Worm (Caenorhabditis elegans) whole organism, early embryonic: Measurements from ENCODE around the gene DC2.5.

ENCODE experiments used
- B0310.2 ChIP-seq: sonication (generic microtip); optimal IDR thresholded peaks from 2 replicates; lab custom pipeline; 2016; ENCODE audit warnings: mild to moderate bottlenecking, missing genetic modification characterization, missing compliant biosample characterization
- F13C5.2 ChIP-seq: sonication (generic microtip); optimal IDR thresholded peaks from 2 replicates; lab custom pipeline; 2017; ENCODE audit warnings: mild to moderate bottlenecking, missing genetic modification characterization, inconsistent platforms, missing compliant biosample characterization
- aly-1 ChIP-seq: sonication (generic microtip); optimal IDR thresholded peaks from 2 replicates; lab custom pipeline; 2016; ENCODE audit warnings: missing genetic modification characterization, missing compliant biosample characterization
- ama-1 ChIP-seq: fragments of 150-350 bp; optimal IDR thresholded peaks from 2 replicates; lab custom pipeline; 2014
- ceh-13 ChIP-seq: fragments of 200-800 bp; sonication (Bioruptor generic); optimal IDR thresholded peaks from 2 replicates; lab custom pipeline; 2018; ENCODE audit warnings: mild to moderate bottlenecking, missing genetic modification characterization, missing compliant biosample characterization
- ceh-36 ChIP-seq: sonication (generic microtip); optimal IDR thresholded peaks from 2 replicates; lab custom pipeline; 2016; ENCODE audit warnings: missing genetic modification characterization, inconsistent platforms, missing compliant biosample characterization
- ets-7 ChIP-seq: sonication (generic microtip); optimal IDR thresholded peaks from 2 replicates; lab custom pipeline; 2016; ENCODE audit warnings: missing genotype, missing genetic modification characterization, missing compliant biosample characterization
- flt-1 ChIP-seq: fragments of 200-800 bp; sonication (Bioruptor generic); IDR thresholded peaks from 2 replicates; pipeline ENCODE4 v1.3.6; 2022; ENCODE audit warnings: missing genetic modification characterization, missing compliant biosample characterization
- hmbx-1 ChIP-seq: sonication (generic microtip); optimal IDR thresholded peaks from 2 replicates; lab custom pipeline; 2016; ENCODE audit warnings: mild to moderate bottlenecking, missing genetic modification characterization, missing compliant biosample characterization
- hmg-4 ChIP-seq: fragments of 200-800 bp; sonication (Bioruptor generic); optimal IDR thresholded peaks from 2 replicates; lab custom pipeline; 2018; ENCODE audit warnings: mild to moderate bottlenecking, missing genetic modification characterization, missing compliant biosample characterization
- hnd-1 ChIP-seq: sonication (generic microtip); optimal IDR thresholded peaks from 2 replicates; lab custom pipeline; 2016; ENCODE audit warnings: missing genetic modification characterization, missing compliant biosample characterization
- pes-1 ChIP-seq: fragments of 200-800 bp; sonication (Bioruptor generic); IDR thresholded peaks from 2 replicates; pipeline ENCODE4 v1.3.6; 2022; ENCODE audit warnings: missing genetic modification reagents, missing genetic modification characterization, missing compliant biosample characterization
- scrt-1 ChIP-seq: fragments of 200-800 bp; sonication (Bioruptor generic); IDR thresholded peaks from 2 replicates; pipeline ENCODE4 v1.3.6; 2022; ENCODE audit warnings: missing genetic modification characterization, missing compliant biosample characterization
- sea-1 ChIP-seq: fragments of 200-800 bp; sonication (Bioruptor generic); conservative IDR thresholded peaks from 2 replicates; pipeline ENCODE4 v1.3.6; 2022; ENCODE audit warnings: missing genetic modification characterization, missing compliant biosample characterization
- tbx-11 ChIP-seq: fragments of 200-800 bp; sonication (Bioruptor generic); IDR thresholded peaks from 2 replicates; pipeline ENCODE4 v1.3.6; 2022; ENCODE audit warnings: missing genetic modification characterization, missing compliant biosample characterization
- tbx-37 ChIP-seq: fragments of 200-800 bp; sonication (Bioruptor generic); conservative IDR thresholded peaks from 2 replicates; pipeline ENCODE4 v1.3.6; 2022; ENCODE audit warnings: missing genetic modification reagents, missing genetic modification characterization, missing compliant biosample characterization
- tra-4 ChIP-seq: sonication (generic microtip); optimal IDR thresholded peaks from 2 replicates; lab custom pipeline; 2017; ENCODE audit warnings: missing genetic modification characterization, missing compliant biosample characterization

Gene DC2.5

DNA sequence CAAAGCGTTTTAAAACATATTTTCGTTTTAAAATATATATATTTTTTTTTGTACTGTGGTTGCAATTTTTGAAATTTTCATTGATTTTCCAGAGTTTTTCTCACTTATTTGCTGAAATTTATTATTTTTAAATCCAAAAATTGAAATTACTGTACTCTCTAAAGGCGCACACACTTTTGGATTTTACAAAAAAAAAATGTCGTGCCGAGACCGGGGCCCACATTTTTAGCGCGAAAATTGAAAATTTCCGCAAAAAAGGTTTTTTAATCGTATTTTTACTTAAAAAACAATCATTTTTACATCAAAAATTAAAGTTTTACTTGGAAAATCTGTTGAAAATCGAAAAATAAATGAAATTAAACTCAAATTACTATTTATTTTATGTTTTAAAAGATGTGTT lies 27.5 kb downstream of the DC2.5 start:
- TF ChIP-seq ama-1 (lab: Kevin White, UChicago) (no peak), B0310.2 (tag; lab: Kevin White, UChicago) (no peak), hnd-1 (tag; lab: Kevin White, UChicago) (no peak), aly-1 (tag; lab: Kevin White, UChicago) (no peak), pes-1 (GFP tag; lab: Robert Waterston, UW) (no peak), scrt-1 (no peak), F13C5.2 (tag; lab: Kevin White, UChicago) (no peak), ets-7 (no peak), tbx-37 (no peak), hmbx-1 (tag; lab: Kevin White, UChicago) (no peak), ceh-36 (tag; lab: Kevin White, UChicago) (no peak), flt-1 (GFP tag; lab: Robert Waterston, UW) (no peak), sea-1 (GFP tag; lab: Robert Waterston, UW) (no peak), hmg-4 (GFP tag; lab: Kevin White, UChicago) (no peak), tra-4 (no peak)

DNA sequence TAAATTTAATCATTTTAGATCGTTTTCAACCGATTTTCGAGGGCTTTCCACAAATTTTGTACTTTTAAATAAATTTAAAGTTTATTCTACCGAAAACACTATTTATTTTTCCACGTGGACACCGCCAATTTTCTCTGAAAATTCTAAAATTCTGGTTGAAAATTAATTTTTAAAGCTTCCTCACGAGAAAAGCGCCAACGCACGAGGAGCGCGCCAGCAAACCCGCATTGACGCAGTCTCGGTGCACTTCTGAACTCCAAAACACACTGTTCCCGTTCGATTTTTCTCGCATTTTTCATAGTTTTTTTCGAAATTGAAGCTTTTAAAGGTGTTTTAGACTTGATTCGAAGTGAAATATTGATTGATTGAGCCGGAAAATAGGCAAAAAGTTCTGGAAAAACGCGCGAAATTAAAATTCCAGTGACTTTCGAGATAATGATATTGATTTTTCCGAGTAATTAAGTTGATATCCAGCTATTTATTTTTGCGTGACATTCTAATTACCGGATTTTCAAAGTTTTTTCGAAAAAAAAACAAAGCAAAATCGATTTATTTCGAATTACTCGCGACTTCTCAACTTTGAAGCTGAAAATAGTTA lies 35.6 kb downstream of the DC2.5 start, which contains the start of gene cul-3:
Gene cul-3, plus strand, starts transcription at position 548 of the 598 bp plus-strand sequence.
- TF ChIP-seq hmg-4 (GFP tag; lab: Kevin White, UChicago) (no peak), pes-1 (GFP tag; lab: Robert Waterston, UW) (no peak), tbx-37 (no peak), aly-1 (tag; lab: Kevin White, UChicago) (no peak), ama-1 (lab: Kevin White, UChicago) (no peak), B0310.2 (tag; lab: Kevin White, UChicago) (no peak), tbx-11 (GFP tag; lab: Robert Waterston, UW) (no peak), ceh-36 (tag; lab: Kevin White, UChicago) (no peak), tra-4 (no peak), sea-1 (GFP tag; lab: Robert Waterston, UW) (no peak), ets-7 (no peak), F13C5.2 (tag; lab: Kevin White, UChicago) (no peak), scrt-1 (no peak), hmbx-1 (tag; lab: Kevin White, UChicago) (no peak), flt-1 (GFP tag; lab: Robert Waterston, UW) (no peak), hnd-1 (tag; lab: Kevin White, UChicago) (no peak), ceh-13 (GFP tag; lab: Kevin White, UChicago) (no peak)

DNA sequence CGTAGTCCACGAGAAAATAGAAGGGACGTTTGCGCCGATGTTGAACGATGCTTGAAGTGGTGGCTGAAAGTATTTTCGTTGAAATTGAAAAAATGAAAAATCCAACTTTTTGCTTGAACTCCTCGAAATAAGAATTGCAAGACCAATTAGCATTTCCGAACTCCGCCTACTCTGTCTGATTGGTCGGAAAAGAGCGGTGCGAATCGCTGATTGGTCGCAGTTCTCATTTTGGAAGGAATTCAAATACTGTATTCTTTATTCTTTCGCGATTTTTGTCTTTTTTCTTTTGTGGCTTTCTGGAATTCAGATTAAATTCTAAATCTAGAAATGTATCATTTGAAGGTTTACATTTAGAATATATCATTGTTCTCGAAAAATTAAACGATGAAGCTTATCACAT lies 38.1 kb downstream of the DC2.5 start:
- TF ChIP-seq B0310.2 (tag; lab: Kevin White, UChicago), result no peak
- no peak for TF ChIP-seq tbx-37
- no peak for TF ChIP-seq hmg-4 (GFP tag; lab: Kevin White, UChicago)
- TF ChIP-seq hnd-1 (tag; lab: Kevin White, UChicago), result no peak
- no peak for TF ChIP-seq ama-1 (lab: Kevin White, UChicago)
- no peak for TF ChIP-seq aly-1 (tag; lab: Kevin White, UChicago)
- TF ChIP-seq scrt-1, result no peak
- TF ChIP-seq tra-4, result no peak
- TF ChIP-seq pes-1 (GFP tag; lab: Robert Waterston, UW), result no peak
- TF ChIP-seq hmbx-1 (tag; lab: Kevin White, UChicago), result no peak

DNA sequence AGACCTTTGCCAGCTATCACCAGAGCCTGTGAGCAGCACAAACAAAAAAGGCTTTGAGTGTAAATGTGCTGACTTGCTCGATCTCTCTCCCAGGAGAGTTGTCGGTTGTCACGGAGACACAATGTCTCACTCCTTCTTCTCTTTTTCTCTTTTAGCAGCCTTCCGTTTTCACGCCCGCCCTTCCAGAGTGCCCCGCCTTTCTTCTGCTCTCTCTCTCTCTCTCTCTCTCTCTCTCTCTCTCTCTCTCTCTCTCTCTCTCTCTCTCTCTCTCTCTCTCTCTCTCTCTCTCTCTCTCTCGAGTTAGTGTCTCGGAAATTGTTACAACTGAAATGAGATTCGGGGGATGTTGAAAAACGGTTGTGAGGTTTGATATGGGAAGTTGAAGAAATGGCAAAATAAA lies 39.1 kb downstream of the DC2.5 start:
- TF ChIP-seq tbx-37, result no peak
- TF ChIP-seq B0310.2 (tag; lab: Kevin White, UChicago), result no peak
- TF ChIP-seq sea-1 (GFP tag; lab: Robert Waterston, UW), result no peak
- TF ChIP-seq hmbx-1 (tag; lab: Kevin White, UChicago), result no peak
- TF ChIP-seq F13C5.2 (tag; lab: Kevin White, UChicago), result no peak
- TF ChIP-seq tra-4, result no peak
- no peak for TF ChIP-seq ama-1 (lab: Kevin White, UChicago)
- no peak for TF ChIP-seq aly-1 (tag; lab: Kevin White, UChicago)
- TF ChIP-seq scrt-1, result no peak
- no peak for TF ChIP-seq ceh-36 (tag; lab: Kevin White, UChicago)
- TF ChIP-seq flt-1 (GFP tag; lab: Robert Waterston, UW), result no peak
- no peak for TF ChIP-seq ceh-13 (GFP tag; lab: Kevin White, UChicago)
- no peak for TF ChIP-seq pes-1 (GFP tag; lab: Robert Waterston, UW)
- no peak for TF ChIP-seq hnd-1 (tag; lab: Kevin White, UChicago)
- TF ChIP-seq tbx-11 (GFP tag; lab: Robert Waterston, UW), result no peak
- no peak for TF ChIP-seq hmg-4 (GFP tag; lab: Kevin White, UChicago)
- TF ChIP-seq ets-7, result no peak

DNA sequence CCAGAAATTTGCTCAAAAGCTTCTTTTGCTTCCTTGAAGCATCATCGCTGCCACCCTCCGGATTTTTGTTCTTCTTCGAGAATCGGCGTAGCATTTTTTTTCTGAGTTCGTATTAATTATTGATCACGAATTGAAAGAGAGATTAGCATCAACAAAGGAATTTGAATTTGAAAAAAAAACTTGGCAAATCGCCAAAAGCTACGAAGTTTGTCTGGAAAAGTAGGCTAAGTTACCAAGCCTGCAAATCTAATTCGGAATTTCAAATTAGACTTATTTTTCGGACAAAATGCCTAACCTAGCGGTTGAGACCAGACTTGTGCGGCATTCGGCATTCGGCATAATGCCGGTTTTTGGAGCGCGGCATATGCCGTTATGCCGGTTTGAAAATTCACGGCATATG lies 40.5 kb downstream of the DC2.5 start, which contains the start of gene cfap-36:
Gene cfap-36, minus strand, starts transcription at position 101 of the 400 bp plus-strand sequence.
- no peak for TF ChIP-seq ceh-13 (GFP tag; lab: Kevin White, UChicago)
- TF ChIP-seq sea-1 (GFP tag; lab: Robert Waterston, UW), result no peak
- TF ChIP-seq ceh-36 (tag; lab: Kevin White, UChicago), result no peak
- TF ChIP-seq tra-4, result no peak
- no peak for TF ChIP-seq F13C5.2 (tag; lab: Kevin White, UChicago)
- TF ChIP-seq B0310.2 (tag; lab: Kevin White, UChicago), result no peak
- TF ChIP-seq scrt-1, result no peak

DNA sequence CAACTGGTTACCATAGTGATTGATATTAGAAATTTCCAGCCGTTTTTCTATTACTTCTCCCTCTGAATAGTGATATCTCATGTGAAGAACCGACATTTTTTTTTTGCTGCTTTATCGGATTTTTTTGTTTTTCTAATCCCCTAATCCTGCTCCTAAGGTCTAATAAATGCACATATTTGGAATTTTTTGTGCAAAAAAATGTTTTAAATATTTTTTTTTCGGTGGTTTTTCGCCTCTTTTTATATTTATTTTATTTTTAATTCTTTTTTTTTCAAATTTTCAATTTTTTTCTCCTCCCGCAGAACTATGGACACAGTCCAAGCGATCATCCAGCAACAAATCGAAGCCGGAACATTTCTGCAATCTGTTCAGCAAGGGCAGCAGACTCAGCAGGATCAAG lies 45.9 kb downstream of the DC2.5 start, which contains the start of gene Y108G3AL.2:
Gene Y108G3AL.2, plus strand, starts transcription at position 301 of the 400 bp plus-strand sequence.
- TF ChIP-seq F13C5.2 (tag; lab: Kevin White, UChicago) (no peak), ets-7 (no peak), aly-1 (tag; lab: Kevin White, UChicago) (no peak), ceh-36 (tag; lab: Kevin White, UChicago) (peak; percentile 14), flt-1 (GFP tag; lab: Robert Waterston, UW) (no peak)
